In the genomic region with DNA sequence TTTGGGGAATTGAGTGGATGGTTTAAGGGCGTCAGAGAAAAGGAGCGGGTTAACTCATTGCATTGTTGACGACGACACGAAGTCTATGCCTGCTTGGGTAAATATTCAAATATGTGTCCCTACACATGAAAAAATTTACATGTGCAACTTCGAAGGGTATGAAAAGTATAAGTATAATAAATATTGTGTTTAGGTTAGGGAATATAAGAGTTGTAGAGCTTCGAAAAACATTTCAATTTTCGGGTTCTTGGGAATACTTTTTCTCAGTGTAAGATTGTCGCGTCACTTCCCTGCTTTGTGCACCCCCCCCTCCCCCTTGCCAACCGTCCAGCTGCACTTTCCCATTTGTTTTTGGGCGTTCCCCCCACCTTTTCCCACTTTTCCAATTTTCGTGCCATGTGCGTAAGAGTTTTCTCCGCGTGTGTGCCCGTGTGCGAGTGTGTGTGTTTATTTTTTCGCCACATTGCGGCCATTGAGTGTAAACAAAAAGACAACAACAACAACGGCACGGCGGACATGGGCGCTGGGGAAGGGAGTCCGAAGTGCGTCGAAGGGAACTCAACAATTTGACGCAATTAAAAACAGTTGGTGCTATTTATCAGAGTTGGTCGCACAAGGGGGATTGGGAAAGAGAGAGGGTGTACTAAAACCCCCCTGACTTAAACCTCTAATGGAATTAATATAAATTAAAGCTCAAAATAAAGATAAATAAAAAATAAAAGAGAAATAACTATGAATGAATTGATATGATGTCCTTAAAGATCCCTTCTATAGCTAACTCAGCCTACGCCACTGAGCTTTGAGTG, we compare ENCODE assay signal across 4 fruit fly cellular contexts.
TF ChIP-seq lines count a peak whose summit lies in the region.

No protein-coding gene starts in this region.

- TF ChIP-seq CTCF in whole organism, embryonic (GFP tag; optimal IDR thresholded peaks at IDR 0.05; lab: Kevin White, UChicago) = no peak

TF ChIP-seq in whole organism, embryonic, 481 proteins besides CTCF, POLR2A, EP300 and RAD21 (continues in another document):
- TF ChIP-seq CG9727 (GFP tag; optimal IDR thresholded peaks at IDR 0.05; lab: Kevin White, UChicago) (peak; percentile 61), CG14667 (GFP tag; IDR thresholded peaks at IDR 0.05; lab: Robert Waterston, UW) (peak; percentile 45; the same call in 1 of the 2 replicates), Xbp1 (GFP tag; optimal IDR thresholded peaks at IDR 0.05; lab: Kevin White, UChicago) (peak; percentile 39), CG12219 (GFP tag; optimal IDR thresholded peaks at IDR 0.05; lab: Kevin White, UChicago) (no peak), CG11247 (GFP tag; IDR thresholded peaks at IDR 0.05; lab: Robert Waterston, UW) (0 out of 2 replicates have a peak, but pooled peaks have one; percentile 25), Stat92E (GFP tag; optimal IDR thresholded peaks at IDR 0.05; lab: Kevin White, UChicago) (no peak), lola (GFP tag; optimal IDR thresholded peaks at IDR 0.05; lab: Kevin White, UChicago) (peak in 1 of 3 experiments; percentile 38), CG30431 (GFP tag; optimal IDR thresholded peaks at IDR 0.05; lab: Kevin White, UChicago) (peak; percentile 4), lbe (GFP tag; optimal IDR thresholded peaks at IDR 0.05; lab: Kevin White, UChicago) (no peak), CG17359 (tag; optimal IDR thresholded peaks at IDR 0.05; lab: Kevin White, UChicago) (peak; percentile 29), tio (GFP tag; optimal IDR thresholded peaks at IDR 0.05; lab: Kevin White, UChicago) (peak; percentile 6), trh (GFP tag; optimal IDR thresholded peaks at IDR 0.05; lab: Kevin White, UChicago) (no peak), her (GFP tag; optimal IDR thresholded peaks at IDR 0.05; lab: Kevin White, UChicago) (no peak), sug (tag; optimal IDR thresholded peaks at IDR 0.05; lab: Kevin White, UChicago) (peak; percentile 38), Hr39 (optimal IDR thresholded peaks at IDR 0.05; lab: Kevin White, UChicago) (no peak), CG12236 (GFP tag; optimal IDR thresholded peaks at IDR 0.05; lab: Kevin White, UChicago) (no peak), CG11723 (GFP tag; optimal IDR thresholded peaks at IDR 0.05; lab: Kevin White, UChicago) (no peak), Hr51 (GFP tag; optimal IDR thresholded peaks at IDR 0.05; lab: Kevin White, UChicago) (peak in 1 of 2 experiments; percentile 59), Mrtf (GFP tag; IDR thresholded peaks at IDR 0.05; lab: Robert Waterston, UW) (0 out of 3 replicates have a peak, but pooled peaks have one; percentile 4)

TF ChIP-seq in whole organism, prepupa, 60 proteins besides CTCF, POLR2A, EP300 and RAD21 (continues in another document):
- TF ChIP-seq dac (GFP tag; optimal IDR thresholded peaks at IDR 0.05; lab: Kevin White, UChicago) = no peak
- peak; percentile 27; the same call in 2 of the 3 replicates for TF ChIP-seq eg (GFP tag; IDR thresholded peaks at IDR 0.05; lab: Robert Waterston, UW)
- peak; percentile 43 for TF ChIP-seq Hr4 (GFP tag; optimal IDR thresholded peaks at IDR 0.05; lab: Kevin White, UChicago)
- peak; percentile 62 for TF ChIP-seq CG32006 (GFP tag; optimal IDR thresholded peaks at IDR 0.05; lab: Kevin White, UChicago)
- no peak for TF ChIP-seq CG11902 (GFP tag; optimal IDR thresholded peaks at IDR 0.05; lab: Kevin White, UChicago)
- peak; percentile 46 for TF ChIP-seq CG10631 (GFP tag; optimal IDR thresholded peaks at IDR 0.05; lab: Kevin White, UChicago)
- TF ChIP-seq CG11294 (GFP tag; IDR thresholded peaks at IDR 0.05; lab: Robert Waterston, UW) = no peak
- TF ChIP-seq dsx (GFP tag; optimal IDR thresholded peaks at IDR 0.05; lab: Kevin White, UChicago; ENCODE audit: poor library complexity, severe bottlenecking) = peak; percentile 27
- TF ChIP-seq Hr38 (GFP tag; optimal IDR thresholded peaks at IDR 0.05; lab: Kevin White, UChicago) = no peak
- TF ChIP-seq Smox (GFP tag; optimal IDR thresholded peaks at IDR 0.05; lab: Kevin White, UChicago) = peak; percentile 55
- TF ChIP-seq Eip93F (GFP tag; optimal IDR thresholded peaks at IDR 0.05; lab: Kevin White, UChicago) = no peak
- TF ChIP-seq esn (GFP tag; optimal IDR thresholded peaks at IDR 0.05; lab: Kevin White, UChicago) = peak; percentile 50
- TF ChIP-seq Lpt (GFP tag; optimal IDR thresholded peaks at IDR 0.05; lab: Kevin White, UChicago) = peak; percentile 10
- no peak for TF ChIP-seq vri (GFP tag; optimal IDR thresholded peaks at IDR 0.05; lab: Kevin White, UChicago)
- no peak for TF ChIP-seq Sox14 (GFP tag; optimal IDR thresholded peaks at IDR 0.05; lab: Kevin White, UChicago)
- TF ChIP-seq Sox15 (GFP tag; optimal IDR thresholded peaks at IDR 0.05; lab: Kevin White, UChicago) = no peak
- no peak for TF ChIP-seq CG8319 (GFP tag; optimal IDR thresholded peaks at IDR 0.05; lab: Kevin White, UChicago)
- TF ChIP-seq achi (GFP tag; optimal IDR thresholded peaks at IDR 0.05; lab: Kevin White, UChicago) = peak; percentile 38
- peak in 1 of 2 experiments; percentile 46 for TF ChIP-seq salr (GFP tag; optimal IDR thresholded peaks at IDR 0.05; lab: Kevin White, UChicago)
- no peak for TF ChIP-seq CG6276 (GFP tag; optimal IDR thresholded peaks at IDR 0.05; lab: Kevin White, UChicago)
- peak; percentile 16 for TF ChIP-seq CG3919 (GFP tag; optimal IDR thresholded peaks at IDR 0.05; lab: Kevin White, UChicago)

TF ChIP-seq in whole organism, pupa, 21 proteins besides CTCF, POLR2A, EP300 and RAD21:
- TF ChIP-seq CG10348 (GFP tag; IDR thresholded peaks at IDR 0.05; lab: Robert Waterston, UW) = no peak
- TF ChIP-seq CG32121 (GFP tag; IDR thresholded peaks at IDR 0.05; lab: Robert Waterston, UW) = no peak
- TF ChIP-seq CG4496 (GFP tag; IDR thresholded peaks at IDR 0.05; lab: Robert Waterston, UW) = peak; percentile 68
- 0 out of 3 replicates have a peak, but pooled peaks have one; percentile 17 for TF ChIP-seq fd96Ca (GFP tag; IDR thresholded peaks at IDR 0.05; lab: Robert Waterston, UW)
- TF ChIP-seq CG17806 (tag; optimal IDR thresholded peaks at IDR 0.05; lab: Kevin White, UChicago) = no peak
- peak; percentile 11 for TF ChIP-seq Pif1A (GFP tag; optimal IDR thresholded peaks at IDR 0.05; lab: Kevin White, UChicago)
- no peak for TF ChIP-seq gl (tag; optimal IDR thresholded peaks at IDR 0.05; lab: Kevin White, UChicago)
- TF ChIP-seq rn (GFP tag; IDR thresholded peaks at IDR 0.05; lab: Robert Waterston, UW) = peak; percentile 14; the same call in 1 of the 2 replicates
- no peak for TF ChIP-seq Ets98B (GFP tag; IDR thresholded peaks at IDR 0.05; lab: Robert Waterston, UW)
- no peak for TF ChIP-seq CG12605 (GFP tag; IDR thresholded peaks at IDR 0.05; lab: Robert Waterston, UW)
- TF ChIP-seq CG34367 (tag; optimal IDR thresholded peaks at IDR 0.05; lab: Kevin White, UChicago) = no peak
- TF ChIP-seq Pif1B (GFP tag; optimal IDR thresholded peaks at IDR 0.05; lab: Kevin White, UChicago) = peak; percentile 54
- no peak for TF ChIP-seq D1 (tag; optimal IDR thresholded peaks at IDR 0.05; lab: Kevin White, UChicago)
- TF ChIP-seq CG8301 (tag; optimal IDR thresholded peaks at IDR 0.05; lab: Kevin White, UChicago) = peak; percentile 25
- peak; percentile 42 for TF ChIP-seq CG15710 (tag; optimal IDR thresholded peaks at IDR 0.05; lab: Kevin White, UChicago)
- peak; percentile 38 for TF ChIP-seq CG8159 (tag; optimal IDR thresholded peaks at IDR 0.05; lab: Kevin White, UChicago)
- peak; percentile 44 for TF ChIP-seq CG14655 (GFP tag; optimal IDR thresholded peaks at IDR 0.05; lab: Kevin White, UChicago)
- no peak for TF ChIP-seq CG13204 (GFP tag; optimal IDR thresholded peaks at IDR 0.05; lab: Kevin White, UChicago)
- peak; percentile 9 for TF ChIP-seq CG9948 (tag; optimal IDR thresholded peaks at IDR 0.05; lab: Kevin White, UChicago)
- peak; percentile 25 for TF ChIP-seq Snoo (tag; optimal IDR thresholded peaks at IDR 0.05; lab: Kevin White, UChicago)
- TF ChIP-seq EcR (GFP tag; optimal IDR thresholded peaks at IDR 0.05; lab: Kevin White, UChicago) = no peak
TF ChIP-seq in whole organism, pupa: peak in this region for 11.

TF ChIP-seq in whole organism, wandering third instar larva, 38 proteins besides CTCF, POLR2A, EP300 and RAD21 (continues in another document):
- TF ChIP-seq sage (GFP tag; optimal IDR thresholded peaks at IDR 0.05; lab: Kevin White, UChicago) (no peak), dl (GFP tag; optimal IDR thresholded peaks at IDR 0.05; lab: Kevin White, UChicago; ENCODE audit: insufficient read depth in 1 of 2, partially characterized antibody in 2 of 2) (no peak), OdsH (GFP tag; optimal IDR thresholded peaks at IDR 0.05; lab: Kevin White, UChicago) (no peak), ey (GFP tag; optimal IDR thresholded peaks at IDR 0.05; lab: Kevin White, UChicago) (no peak), rgr (GFP tag; optimal IDR thresholded peaks at IDR 0.05; lab: Kevin White, UChicago) (no peak), Hr83 (GFP tag; optimal IDR thresholded peaks at IDR 0.05; lab: Kevin White, UChicago; ENCODE audit: poor library complexity, severe bottlenecking) (no peak), fru (GFP tag; optimal IDR thresholded peaks at IDR 0.05; lab: Kevin White, UChicago) (peak; percentile 25), GATAd (GFP tag; optimal IDR thresholded peaks at IDR 0.05; lab: Kevin White, UChicago) (no peak), Hr78 (GFP tag; optimal IDR thresholded peaks at IDR 0.05; lab: Kevin White, UChicago) (no peak), h (GFP tag; optimal IDR thresholded peaks at IDR 0.05; lab: Kevin White, UChicago) (peak; percentile 23), dsf (GFP tag; optimal IDR thresholded peaks at IDR 0.05; lab: Kevin White, UChicago; ENCODE audit: borderline replicate concordance) (no peak), lola (GFP tag; optimal IDR thresholded peaks at IDR 0.05; lab: Kevin White, UChicago) (no peak), N (GFP tag; optimal IDR thresholded peaks at IDR 0.05; lab: Kevin White, UChicago) (no peak), foxo (GFP tag; optimal IDR thresholded peaks at IDR 0.05; lab: Kevin White, UChicago) (peak in 1 of 2 experiments; percentile 38), woc (GFP tag; optimal IDR thresholded peaks at IDR 0.05; lab: Kevin White, UChicago) (no peak), psq (GFP tag; optimal IDR thresholded peaks at IDR 0.05; lab: Kevin White, UChicago) (peak; percentile 23), tai (GFP tag; optimal IDR thresholded peaks at IDR 0.05; lab: Kevin White, UChicago) (no peak), Abd-B (GFP tag; optimal IDR thresholded peaks at IDR 0.05; lab: Kevin White, UChicago) (no peak), CrebA (GFP tag; optimal IDR thresholded peaks at IDR 0.05; lab: Kevin White, UChicago; ENCODE audit: borderline replicate concordance) (no peak), sv (GFP tag; optimal IDR thresholded peaks at IDR 0.05; lab: Kevin White, UChicago) (peak; percentile 11), Mio (GFP tag; optimal IDR thresholded peaks at IDR 0.05; lab: Kevin White, UChicago) (no peak), brk (GFP tag; optimal IDR thresholded peaks at IDR 0.05; lab: Kevin White, UChicago) (no peak), dmrt93B (GFP tag; optimal IDR thresholded peaks at IDR 0.05; lab: Kevin White, UChicago) (no peak), CG9705 (GFP tag; optimal IDR thresholded peaks at IDR 0.05; lab: Kevin White, UChicago) (no peak), jim (GFP tag; optimal IDR thresholded peaks at IDR 0.05; lab: Kevin White, UChicago) (no peak), Sp1 (GFP tag; optimal IDR thresholded peaks at IDR 0.05; lab: Kevin White, UChicago) (peak; percentile 32)

Comparison
In these comparisons a context has a peak if more than half of its experiments do, and no peak if none do; other contexts are left out.
1. Of the 7 proteins assayed by ChIP-seq in both whole organism, embryonic and whole organism, prepupa: peak only in whole organism, embryonic: none; only in whole organism, prepupa: Gug and Lpt; in both: Blimp-1 and Sox102F; in neither: 3.